Worm (Caenorhabditis elegans): ENCODE measurements around the gene fkh-4.

Gene fkh-4

DNA sequence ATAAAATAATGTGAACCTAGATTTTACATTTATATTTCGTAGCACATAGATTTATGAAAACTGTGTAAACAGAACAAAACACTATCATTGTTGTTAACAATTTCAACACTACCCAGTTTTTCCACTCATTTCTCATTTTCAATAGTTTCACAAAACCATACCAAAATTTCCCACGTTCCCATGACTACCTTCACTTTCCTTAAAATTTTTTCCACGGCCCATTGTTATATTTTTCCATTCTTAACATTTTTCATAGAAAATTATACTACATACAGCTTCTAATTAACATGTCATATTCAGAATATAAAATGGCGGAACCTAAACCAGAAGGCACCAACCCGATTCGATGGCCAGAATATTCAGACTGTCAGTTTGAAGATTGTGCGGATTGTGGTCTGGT is 26.9 kb downstream of the fkh-4 start, which contains the start of gene F02C12.1:
Gene F02C12.1 (plus strand): TSS at position 301 of the 400 bp plus-strand sequence.
- TF ChIP-seq ama-1 (optimal IDR thresholded peaks at IDR 0.05): no peak
- no peak for TF ChIP-seq grh-1 (GFP tag; IDR thresholded peaks at IDR 0.05)
- TF ChIP-seq alr-1 (tag; optimal IDR thresholded peaks at IDR 0.05; ENCODE audit: borderline replicate concordance): no peak
- TF ChIP-seq elt-2 (tag; optimal IDR thresholded peaks at IDR 0.05): no peak
- no peak for TF ChIP-seq nhr-90 (tag; optimal IDR thresholded peaks at IDR 0.05; ENCODE audit: poor library complexity)
- no peak for TF ChIP-seq skn-1 (tag; optimal IDR thresholded peaks at IDR 0.05)
- no peak for TF ChIP-seq mep-1 (tag; optimal IDR thresholded peaks at IDR 0.05)
- TF ChIP-seq isw-1 (GFP tag; IDR thresholded peaks at IDR 0.05): no peak
- TF ChIP-seq aha-1 (tag; optimal IDR thresholded peaks at IDR 0.05): no peak
- no peak for TF ChIP-seq blmp-1 (tag; optimal IDR thresholded peaks at IDR 0.05)
- no peak for TF ChIP-seq nhr-19 (GFP tag; conservative IDR thresholded peaks at IDR 0.05)
- no peak for TF ChIP-seq fos-1 (tag; optimal IDR thresholded peaks at IDR 0.05)
- no peak for TF ChIP-seq ceh-8 (GFP tag; optimal IDR thresholded peaks at IDR 0.05)
- no peak for TF ChIP-seq ceh-90 (tag; optimal IDR thresholded peaks at IDR 0.05)

DNA sequence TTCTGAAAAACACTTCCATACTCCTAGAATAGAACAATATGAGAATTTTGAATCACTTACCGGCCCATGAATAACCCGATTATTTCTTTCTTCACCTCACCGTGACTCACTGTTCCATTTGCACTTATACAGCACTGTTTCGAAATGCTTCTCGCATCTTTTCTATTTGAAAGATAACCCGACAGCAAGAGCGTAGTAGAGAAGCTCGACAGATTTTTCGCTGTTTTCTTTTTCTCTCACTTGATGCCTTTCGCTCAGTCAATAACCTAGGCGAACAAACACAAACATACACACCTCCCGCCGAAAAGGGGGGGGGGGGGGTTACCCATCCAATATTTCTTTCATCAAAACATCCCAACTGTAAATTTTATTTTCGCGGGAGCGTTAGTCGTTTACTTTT is 27.3 kb downstream of the fkh-4 start:
- peak; percentile 42 for TF ChIP-seq lin-14 (GFP tag; optimal IDR thresholded peaks at IDR 0.05)
- peak; percentile 4 for TF ChIP-seq snu-23 (GFP tag; optimal IDR thresholded peaks at IDR 0.05)
- peak in 1 of 2 experiments; percentile 4 for TF ChIP-seq efl-1 (optimal IDR thresholded peaks at IDR 0.05)
- peak in 1 of 2 experiments; percentile 15 for TF ChIP-seq efl-1 (GFP tag; optimal IDR thresholded peaks at IDR 0.05 in 1 of 2)
- TF ChIP-seq unc-98 (GFP tag; IDR thresholded peaks at IDR 0.05): no peak
- TF ChIP-seq egl-27 (tag; optimal IDR thresholded peaks at IDR 0.05): no peak
- TF ChIP-seq blmp-1 (tag; optimal IDR thresholded peaks at IDR 0.05): peak; percentile 68
- no peak for TF ChIP-seq mef-2 (tag; optimal IDR thresholded peaks at IDR 0.05)
- no peak for TF ChIP-seq ztf-11 (tag; optimal IDR thresholded peaks at IDR 0.05)
- TF ChIP-seq elt-2 (tag; optimal IDR thresholded peaks at IDR 0.05): peak; percentile 4
- peak; percentile 35 for TF ChIP-seq nhr-20 (tag; optimal IDR thresholded peaks at IDR 0.05)
- peak; percentile 4 for TF ChIP-seq rnt-1 (tag; optimal IDR thresholded peaks at IDR 0.05)
- TF ChIP-seq nhr-77 (tag; optimal IDR thresholded peaks at IDR 0.05): peak; percentile 40

DNA sequence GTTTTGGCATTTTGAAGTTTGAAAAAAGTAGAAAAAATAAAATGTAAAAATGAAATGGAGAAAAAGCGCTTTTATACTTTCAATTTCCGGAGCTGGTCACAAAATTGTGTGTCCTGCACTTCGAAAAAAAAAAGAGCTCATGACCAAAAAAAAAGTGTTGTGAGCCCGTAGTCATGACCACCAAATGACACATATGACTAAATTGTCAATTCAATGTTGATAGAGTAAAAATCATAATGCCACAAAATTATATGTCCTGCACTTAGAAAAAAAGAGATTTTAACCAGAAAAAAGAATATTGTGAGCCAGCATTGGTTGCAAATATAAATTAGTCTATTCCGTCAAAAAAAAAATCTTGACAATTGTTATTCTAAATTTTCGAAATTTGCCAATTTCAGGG is 29.4 kb downstream of the fkh-4 start, which contains the start of gene F02C12.2:
Gene F02C12.2 (minus strand): TSS at position 101 of the 400 bp plus-strand sequence.
- TF ChIP-seq nhr-11 (tag; optimal IDR thresholded peaks at IDR 0.05): no peak
- no peak for TF ChIP-seq ceh-8 (GFP tag; optimal IDR thresholded peaks at IDR 0.05)
- no peak for TF ChIP-seq fkh-10 (GFP tag; optimal IDR thresholded peaks at IDR 0.05)
- no peak for TF ChIP-seq ama-1 (optimal IDR thresholded peaks at IDR 0.05)
- TF ChIP-seq vab-15 (tag; optimal IDR thresholded peaks at IDR 0.05): no peak
- TF ChIP-seq fkh-8 (tag; optimal IDR thresholded peaks at IDR 0.05): peak; percentile 53
- TF ChIP-seq F16B12.6 (tag; optimal IDR thresholded peaks at IDR 0.05): no peak

DNA sequence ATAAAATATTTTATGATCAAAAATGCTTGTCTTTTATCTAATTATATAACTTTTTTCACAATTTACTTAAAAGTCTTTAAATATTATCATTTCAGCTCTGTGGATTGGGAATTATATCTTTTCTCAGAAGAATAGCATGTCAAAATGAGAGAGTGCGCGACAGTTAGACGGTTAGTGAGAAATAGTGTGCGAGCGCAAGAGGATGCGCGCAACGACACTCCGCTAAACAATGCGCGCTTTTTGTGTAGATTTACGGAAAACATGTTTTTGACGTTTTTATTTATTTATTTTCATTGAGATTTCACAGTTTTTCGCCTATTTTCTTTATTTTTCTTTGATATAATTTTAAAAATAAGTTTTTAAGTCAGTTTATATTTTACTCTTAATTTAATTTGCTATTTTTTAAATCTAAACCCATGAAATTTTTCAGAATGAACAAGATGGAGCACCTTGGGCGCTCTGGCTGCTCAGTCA is 32.1 kb downstream of the fkh-4 start, which contains the start of gene F02C12.3:
Gene F02C12.3 (plus strand): TSS at position 424 of the 474 bp plus-strand sequence.
- TF ChIP-seq zag-1 (tag; optimal IDR thresholded peaks at IDR 0.05) (no peak), nhr-19 (GFP tag; conservative IDR thresholded peaks at IDR 0.05) (peak; percentile 96), mab-9 (GFP tag; IDR thresholded peaks at IDR 0.05) (peak; percentile 73), dpl-1 (GFP tag; optimal IDR thresholded peaks at IDR 0.05) (peak; percentile 59 to 68 (median 66)), efl-3 (GFP tag; optimal IDR thresholded peaks at IDR 0.05) (no peak), sptf-1 (tag; optimal IDR thresholded peaks at IDR 0.05) (no peak), C34B4.2 (tag; optimal IDR thresholded peaks at IDR 0.05) (no peak), elt-3 (tag; optimal IDR thresholded peaks at IDR 0.05) (peak in 3 of 6 experiments; percentile 17 to 89 (median 81)), ets-5 (GFP tag; IDR thresholded peaks at IDR 0.05) (no peak), tlp-1 (tag; optimal IDR thresholded peaks at IDR 0.05) (no peak), lir-3 (tag; optimal IDR thresholded peaks at IDR 0.05; ENCODE audit: poor library complexity) (peak; percentile 80), pqm-1 (tag; optimal IDR thresholded peaks at IDR 0.05) (no peak), jun-1 (tag; optimal IDR thresholded peaks at IDR 0.05) (peak; percentile 91), blmp-1 (tag; optimal IDR thresholded peaks at IDR 0.05) (peak; percentile 72), ceh-88 (GFP tag; IDR thresholded peaks at IDR 0.05) (peak; percentile 71), nhr-77 (tag; optimal IDR thresholded peaks at IDR 0.05) (peak; percentile 21), egl-27 (tag; optimal IDR thresholded peaks at IDR 0.05) (peak in 1 of 2 experiments; percentile 42), lin-35 (GFP tag; optimal IDR thresholded peaks at IDR 0.05) (peak; percentile 75 to 86), unc-130 (tag; optimal IDR thresholded peaks at IDR 0.05) (peak; percentile 10), vab-15 (tag; optimal IDR thresholded peaks at IDR 0.05) (no peak), C04F5.9 (tag; optimal IDR thresholded peaks at IDR 0.05) (peak; percentile 56), hpl-2 (GFP tag; optimal IDR thresholded peaks at IDR 0.05) (peak; percentile 85), tbx-2 (tag; optimal IDR thresholded peaks at IDR 0.05) (peak; percentile 94), rnt-1 (tag; optimal IDR thresholded peaks at IDR 0.05) (peak; percentile 91)
